Worm (Caenorhabditis elegans) whole organism, late embryonic: ENCODE data around the gene fbxb-51.
"Not testable (repeated sequence)": the region's sequence is repeated elsewhere in the genome, so short reads cannot be mapped to it uniquely, and the experiment has no call there.

Experiments
- C38D4.7 ChIP-seq: fragments of 200-800 bp; sonication (Bioruptor generic); optimal IDR thresholded peaks from 2 replicates; lab custom pipeline; 2018; ENCODE audit warnings: mild to moderate bottlenecking, missing genetic modification characterization, moderate library complexity, missing compliant biosample characterization
- F13H6.1 ChIP-seq: sonication (generic microtip); optimal IDR thresholded peaks from 2 replicates; lab custom pipeline; 2016; ENCODE audit warnings: missing genetic modification characterization, missing compliant biosample characterization
- K02D7.2 ChIP-seq: sonication (generic microtip); optimal IDR thresholded peaks from 2 replicates; lab custom pipeline; 2017; ENCODE audit warnings: mild to moderate bottlenecking, missing genetic modification characterization, missing compliant biosample characterization
- K09A11.1 ChIP-seq: sonication (generic microtip); optimal IDR thresholded peaks from 2 replicates; lab custom pipeline; 2017; ENCODE audit warnings: antibody characterized with exemption, mild to moderate bottlenecking, missing genetic modification characterization, missing compliant biosample characterization; ENCODE audit not compliant: insufficient read depth
- ahr-1 ChIP-seq: sonication (generic microtip); optimal IDR thresholded peaks from 2 replicates; lab custom pipeline; 2016; ENCODE audit warnings: missing genetic modification characterization, missing compliant biosample characterization
- ceh-2 ChIP-seq: sonication (generic microtip); optimal IDR thresholded peaks from 2 replicates; lab custom pipeline; 2016; ENCODE audit warnings: missing genotype, missing genetic modification characterization, missing compliant biosample characterization
- ceh-22 ChIP-seq: sonication (generic microtip); optimal IDR thresholded peaks from 2 replicates; lab custom pipeline; 2017; ENCODE audit warnings: missing biosample characterization, missing genetic modification characterization
- ceh-24 ChIP-seq: sonication (generic microtip); optimal IDR thresholded peaks from 2 replicates; lab custom pipeline; 2016; ENCODE audit warnings: mild to moderate bottlenecking, missing genetic modification characterization, missing compliant biosample characterization
- ceh-9 ChIP-seq: sonication (generic microtip); optimal IDR thresholded peaks from 2 replicates; lab custom pipeline; 2016; ENCODE audit warnings: mild to moderate bottlenecking, missing genetic modification characterization, inconsistent platforms, missing compliant biosample characterization
- dmd-4 ChIP-seq: sonication (generic microtip); optimal IDR thresholded peaks from 2 replicates; lab custom pipeline; 2016; ENCODE audit warnings: borderline replicate concordance, missing genetic modification characterization, missing compliant biosample characterization
- dve-1 ChIP-seq: sonication (generic microtip); optimal IDR thresholded peaks from 2 replicates; lab custom pipeline; 2017; ENCODE audit warnings: antibody characterized with exemption, mild to moderate bottlenecking, missing genetic modification characterization, missing compliant biosample characterization
- ets-4 ChIP-seq: sonication (generic microtip); optimal IDR thresholded peaks from 2 replicates; lab custom pipeline; 2016; ENCODE audit warnings: missing genetic modification characterization, missing compliant biosample characterization
- eyg-1 ChIP-seq: sonication (generic microtip); optimal IDR thresholded peaks from 2 replicates; lab custom pipeline; 2016; ENCODE audit warnings: missing genotype, missing genetic modification characterization, missing compliant biosample characterization
- gmeb-2 ChIP-seq: sonication (generic microtip); optimal IDR thresholded peaks from 2 replicates; lab custom pipeline; 2016; ENCODE audit warnings: missing genetic modification characterization, inconsistent platforms, missing compliant biosample characterization
- hlh-30 ChIP-seq: sonication (generic microtip); optimal IDR thresholded peaks from 2 replicates; lab custom pipeline; 2017; ENCODE audit warnings: antibody characterized with exemption, missing genetic modification characterization, missing compliant biosample characterization; ENCODE audit not compliant: insufficient read depth
- lin-11 ChIP-seq: fragments of 200-800 bp; sonication (Bioruptor generic); optimal IDR thresholded peaks from 2 replicates; lab custom pipeline; 2018; ENCODE audit warnings: mild to moderate bottlenecking, missing genetic modification characterization, missing compliant biosample characterization
- nfya-1 ChIP-seq: sonication (generic microtip); optimal IDR thresholded peaks from 2 replicates; lab custom pipeline; 2017; ENCODE audit warnings: missing genetic modification characterization, mild to moderate bottlenecking, missing compliant biosample characterization, antibody characterized with exemption, moderate library complexity
- nhr-11 ChIP-seq: fragments of 150-350 bp; optimal IDR thresholded peaks from 2 replicates; lab custom pipeline; 2014; ENCODE audit warnings: missing biosample characterization, missing genetic modification characterization
- nhr-232 ChIP-seq: sonication (generic microtip); optimal IDR thresholded peaks from 2 replicates; lab custom pipeline; 2016; ENCODE audit warnings: missing genetic modification characterization, missing compliant biosample characterization
- npax-4 ChIP-seq: sonication (generic microtip); optimal IDR thresholded peaks from 2 replicates; lab custom pipeline; 2016; ENCODE audit warnings: missing genetic modification characterization, missing compliant biosample characterization
- pax-1 ChIP-seq: fragments of 150-350 bp; optimal IDR thresholded peaks from 2 replicates; lab custom pipeline; 2014; ENCODE audit warnings: missing biosample characterization, missing genetic modification characterization
- pqm-1 ChIP-seq: sonication (generic microtip); optimal IDR thresholded peaks from 2 replicates; lab custom pipeline; 2016; ENCODE audit warnings: missing genetic modification characterization, missing compliant biosample characterization
- pros-1 ChIP-seq: fragments of 150-350 bp; optimal IDR thresholded peaks from 2 replicates; lab custom pipeline; 2014; ENCODE audit warnings: missing biosample characterization, missing genetic modification reagents, missing genetic modification characterization
- sox-4 ChIP-seq: sonication (generic microtip); optimal IDR thresholded peaks from 2 replicates; lab custom pipeline; 2017; ENCODE audit warnings: mild to moderate bottlenecking, missing genetic modification characterization, inconsistent platforms, missing compliant biosample characterization
- tbx-2 ChIP-seq: sonication (generic microtip); optimal IDR thresholded peaks from 2 replicates; lab custom pipeline; 2016; ENCODE audit warnings: missing genetic modification characterization, missing compliant biosample characterization
- unc-3 ChIP-seq, 2 experiments: fragments of 200-800 bp in 1 of 2; sonication (Bioruptor generic) in 1 of 2; sonication (generic microtip) in 1 of 2; conservative IDR thresholded peaks in 1 of 2; optimal IDR thresholded peaks in 1 of 2; 2 replicates each; pipeline versions ENCODE4 v1.3.6 to Lab custom; 2016 to 2022; ENCODE audit warnings: missing compliant biosample characterization in 2 of 2, missing genetic modification characterization in 2 of 2, missing genetic modification reagents in 1 of 2
- zip-5 ChIP-seq: sonication (generic microtip); optimal IDR thresholded peaks from 2 replicates; lab custom pipeline; 2016; ENCODE audit warnings: missing genetic modification characterization, missing compliant biosample characterization
- ztf-16 ChIP-seq: sonication (generic microtip); optimal IDR thresholded peaks from 2 replicates; lab custom pipeline; 2017; ENCODE audit warnings: missing genetic modification characterization, missing compliant biosample characterization

Gene fbxb-51

ce11 chrII:1529057-1529456 is 21.5 kb upstream of the fbxb-51 start, which contains the start of gene Y51H7BR.4:
TSS of gene Y51H7BR.4 (plus strand) at chrII:1529357.
- TF ChIP-seq nhr-232 (tag; lab: Kevin White, UChicago) = no peak
- no peak for TF ChIP-seq dmd-4 (tag; lab: Kevin White, UChicago)
- no peak for TF ChIP-seq ets-4 (tag; lab: Kevin White, UChicago)
- TF ChIP-seq tbx-2 (tag; lab: Kevin White, UChicago) = no peak
- TF ChIP-seq gmeb-2 (tag; lab: Kevin White, UChicago) = no peak
- TF ChIP-seq pros-1 = no peak
- no peak for TF ChIP-seq F13H6.1 (tag; lab: Kevin White, UChicago)
- TF ChIP-seq nfya-1 (tag; lab: Kevin White, UChicago) = no peak
- TF ChIP-seq K02D7.2 (tag; lab: Kevin White, UChicago) = no peak
- no peak for TF ChIP-seq sox-4 (tag; lab: Kevin White, UChicago)
- no peak for TF ChIP-seq pqm-1 (tag; lab: Kevin White, UChicago)
- no peak for TF ChIP-seq ceh-24 (tag; lab: Kevin White, UChicago)
- no peak for TF ChIP-seq nhr-11 (tag; lab: Kevin White, UChicago)
- TF ChIP-seq npax-4 (tag; lab: Kevin White, UChicago) = no peak

ce11 chrII:1535931-1536330 is 14.6 kb upstream of the fbxb-51 start, which contains the start of gene fbxb-43:
TSS of gene fbxb-43 (plus strand) at chrII:1536231.
- TF ChIP-seq unc-3 (GFP tag; conservative IDR thresholded peaks at IDR 0.05; lab: Robert Waterston, UW) (no peak), unc-3 (tag; optimal IDR thresholded peaks at IDR 0.05; lab: Kevin White, UChicago) (no peak), sox-4 (tag; lab: Kevin White, UChicago) (no peak), zip-5 (no peak), K09A11.1 (tag; lab: Kevin White, UChicago) (no peak), K02D7.2 (tag; lab: Kevin White, UChicago) (no peak), ceh-24 (tag; lab: Kevin White, UChicago) (no peak), eyg-1 (tag; lab: Kevin White, UChicago) (no peak), ceh-9 (tag; lab: Kevin White, UChicago) (no peak), ets-4 (tag; lab: Kevin White, UChicago) (no peak), dve-1 (tag; lab: Kevin White, UChicago) (no peak), hlh-30 (tag; lab: Kevin White, UChicago) (no peak), ahr-1 (no peak), F13H6.1 (tag; lab: Kevin White, UChicago) (no peak), lin-11 (tag; lab: Kevin White, UChicago) (no peak)
- TF ChIP-seq, all 69 proteins: peak for 0

ce11 chrII:1537321-1537720 is 13.2 kb upstream of the fbxb-51 start, which contains the start of gene fbxb-42:
TSS of gene fbxb-42 (plus strand) at chrII:1537621.
- no peak for TF ChIP-seq ceh-24 (tag; lab: Kevin White, UChicago)
- TF ChIP-seq C38D4.7 (GFP tag; lab: Kevin White, UChicago) = no peak
- TF ChIP-seq hlh-30 (tag; lab: Kevin White, UChicago) = no peak
- TF ChIP-seq F13H6.1 (tag; lab: Kevin White, UChicago) = no peak

- TF ChIP-seq ceh-22 (tag; lab: Kevin White, UChicago) (no peak), pros-1 (no peak), nhr-11 (tag; lab: Kevin White, UChicago) (no peak), dve-1 (tag; lab: Kevin White, UChicago) (no peak), K09A11.1 (tag; lab: Kevin White, UChicago) (no peak), pax-1 (tag; lab: Kevin White, UChicago) (no peak), ztf-16 (no peak), unc-3 (GFP tag; conservative IDR thresholded peaks at IDR 0.05; lab: Robert Waterston, UW) (no peak), unc-3 (tag; optimal IDR thresholded peaks at IDR 0.05; lab: Kevin White, UChicago) (no peak), ceh-2 (tag; lab: Kevin White, UChicago) (no peak), nhr-232 (tag; lab: Kevin White, UChicago) (no peak)
Observed at ce11 chrII:1538589-1538988, 11.9 kb upstream of the fbxb-51 start, which contains the start of gene fbxb-44. TSS of gene fbxb-44 (plus strand) at chrII:1538889.

ce11 chrII:1540628-1541027 is 9.9 kb upstream of the fbxb-51 start, which contains the start of gene poml-4:
TSS of gene poml-4 (plus strand) at chrII:1540928.
- not testable (repeated sequence) for TF ChIP-seq unc-3 (GFP tag; conservative IDR thresholded peaks at IDR 0.05; lab: Robert Waterston, UW); unc-3 (tag; optimal IDR thresholded peaks at IDR 0.05; lab: Kevin White, UChicago); pros-1; lin-11 (tag; lab: Kevin White, UChicago)
- TF ChIP-seq, all 69 proteins: peak for 0; not testable (repeated sequence) for 69
